Worm (Caenorhabditis elegans) whole organism, L4 larva: ENCODE data around the gene srh-170.

Source experiments
- nhr-76 ChIP-seq: fragments of 150-350 bp; optimal IDR thresholded peaks from 2 replicates; lab custom pipeline; 2014; ENCODE audit warnings: missing biosample characterization, missing genetic modification characterization
- spr-3 ChIP-seq: fragments of 200-800 bp; sonication (Bioruptor generic); optimal IDR thresholded peaks from 2 replicates; lab custom pipeline; 2018; ENCODE audit warnings: mild to moderate bottlenecking, missing genetic modification characterization, missing compliant biosample characterization

- TF ChIP-seq nhr-76 (tag; lab: Kevin White, UChicago): no peak
- TF ChIP-seq spr-3 (GFP tag; lab: Kevin White, UChicago): no peak
Observed at ce11 chrV:15347292-15347691, 41.4 kb downstream of the srh-170 start, which contains the start of gene C29F3.3.
